Fruit fly (Drosophila melanogaster): ENCODE data around the gene Ten-a.

Ten-a gene

DNA sequence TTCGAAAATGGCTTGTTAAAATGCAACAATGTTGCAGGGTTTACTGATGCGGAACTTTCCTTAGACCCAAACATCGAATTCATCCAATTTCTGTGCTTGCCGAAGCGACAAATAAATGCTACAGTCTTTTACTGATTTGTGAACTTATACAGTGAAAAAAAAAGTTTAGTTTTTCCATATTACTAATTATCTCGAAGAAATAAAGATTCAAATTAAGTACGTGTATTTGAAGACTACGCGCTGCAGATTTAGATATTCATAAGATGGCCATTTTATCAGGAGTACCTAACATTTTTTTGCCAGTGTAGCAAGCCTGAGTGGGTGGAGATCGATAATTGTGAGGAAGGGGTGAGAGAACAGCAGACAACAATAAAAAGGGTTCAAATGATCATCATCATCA, 178.0 kb downstream of the Ten-a start (continued):
- TF ChIP-seq Nf-YA (GFP tag; IDR thresholded peaks at IDR 0.05) (no peak), CG31388 (GFP tag; optimal IDR thresholded peaks at IDR 0.05) (no peak), ash1 (GFP tag; optimal IDR thresholded peaks at IDR 0.05) (no peak), Myb (GFP tag; optimal IDR thresholded peaks at IDR 0.05) (no peak), HLH54F (GFP tag; optimal IDR thresholded peaks at IDR 0.05) (no peak), dm (GFP tag; optimal IDR thresholded peaks at IDR 0.05) (no peak), CG9727 (GFP tag; optimal IDR thresholded peaks at IDR 0.05) (peak; percentile 59), ham (GFP tag; IDR thresholded peaks at IDR 0.05) (no peak), lola (GFP tag; optimal IDR thresholded peaks at IDR 0.05) (peak in 1 of 3 experiments; percentile 59), CG4820 (GFP tag; optimal IDR thresholded peaks at IDR 0.05) (peak; percentile 28), crc (GFP tag; optimal IDR thresholded peaks at IDR 0.05) (peak; percentile 53), lab (GFP tag; optimal IDR thresholded peaks at IDR 0.05) (no peak), CG10267 (tag; optimal IDR thresholded peaks at IDR 0.05) (peak; percentile 31), MESR4 (GFP tag; optimal IDR thresholded peaks at IDR 0.05) (no peak), CG9817 (tag; optimal IDR thresholded peaks at IDR 0.05) (no peak), MTF-1 (GFP tag; optimal IDR thresholded peaks at IDR 0.05; ENCODE audit: borderline replicate concordance) (no peak), jigr1 (GFP tag; IDR thresholded peaks at IDR 0.05) (no peak), Antp (GFP tag; optimal IDR thresholded peaks at IDR 0.05) (peak; percentile 81), disco-r (GFP tag; optimal IDR thresholded peaks at IDR 0.05) (no peak), Bdp1 (GFP tag; optimal IDR thresholded peaks at IDR 0.05) (no peak), yki (optimal IDR thresholded peaks at IDR 0.05) (no peak), Bgb (GFP tag; IDR thresholded peaks at IDR 0.05; ENCODE audit: partially characterized antibody) (no peak), Kr (GFP tag; optimal IDR thresholded peaks at IDR 0.05) (no peak), CG14050 (GFP tag; IDR thresholded peaks at IDR 0.05) (0 out of 3 replicates have a peak, but pooled peaks have one; percentile 9), CTCF (GFP tag; optimal IDR thresholded peaks at IDR 0.05) (peak; percentile 15), NK7.1 (GFP tag; optimal IDR thresholded peaks at IDR 0.05) (peak; percentile 67), jing (GFP tag; optimal IDR thresholded peaks at IDR 0.05) (peak; percentile 4), HmgZ (tag; optimal IDR thresholded peaks at IDR 0.05) (no peak), crp (GFP tag; optimal IDR thresholded peaks at IDR 0.05) (no peak), Neu2 (GFP tag; optimal IDR thresholded peaks at IDR 0.05; ENCODE audit: borderline replicate concordance) (no peak), run (tag; optimal IDR thresholded peaks at IDR 0.05) (no peak), CG1024 (GFP tag; IDR thresholded peaks at IDR 0.05) (no peak), CG7556 (GFP tag; optimal IDR thresholded peaks at IDR 0.05) (peak; percentile 28), CG4328 (GFP tag; optimal IDR thresholded peaks at IDR 0.05) (no peak), dysf (GFP tag; IDR thresholded peaks at IDR 0.05) (peak; percentile 56; the same call in 2 of the 3 replicates), sens (GFP tag) (peak; percentile 97), CG8924 (tag; optimal IDR thresholded peaks at IDR 0.05) (peak; percentile 18), al (GFP tag; IDR thresholded peaks at IDR 0.05) (no peak), CG43689 (GFP tag; IDR thresholded peaks at IDR 0.05) (no peak), oc (tag; optimal IDR thresholded peaks at IDR 0.05) (no peak), Scr (GFP tag; IDR thresholded peaks at IDR 0.05; ENCODE audit: partially characterized antibody) (no peak), B-H1 (GFP tag; IDR thresholded peaks at IDR 0.05) (peak; percentile 44; the same call in 2 of the 3 replicates), gce (GFP tag; IDR thresholded peaks at IDR 0.05) (no peak), gsb-n (tag; optimal IDR thresholded peaks at IDR 0.05) (no peak), tin (GFP tag; optimal IDR thresholded peaks at IDR 0.05) (peak; percentile 29), br (optimal IDR thresholded peaks at IDR 0.05) (no peak), CG5245 (GFP tag; optimal IDR thresholded peaks at IDR 0.05) (peak; percentile 37), Med (GFP tag) (peak; percentile 95), CG14014 (GFP tag; IDR thresholded peaks at IDR 0.05) (peak; percentile 23; the same call in 1 of the 2 replicates), CG30431 (GFP tag; optimal IDR thresholded peaks at IDR 0.05) (peak; percentile 9), CG6813 (GFP tag; optimal IDR thresholded peaks at IDR 0.05) (no peak), Rx (GFP tag; IDR thresholded peaks at IDR 0.05) (peak; percentile 45; the same call in 1 of the 2 replicates), E2f2 (GFP tag; IDR thresholded peaks at IDR 0.05) (no peak)
